Worm (Caenorhabditis elegans): Measurements from ENCODE around the gene hen-1.

ce11 chrX:7112589-7112988 lies 4.2 kb downstream of the hen-1 start, which contains the start of gene C36B7.1:
- TF ChIP-seq hmg-4 (GFP tag; optimal IDR thresholded peaks at IDR 0.05) (no peak), B0310.2 (tag; optimal IDR thresholded peaks at IDR 0.05) (no peak), tbx-37 (GFP tag; conservative IDR thresholded peaks at IDR 0.05) (no peak), ama-1 (optimal IDR thresholded peaks at IDR 0.05) (no peak), scrt-1 (GFP tag; IDR thresholded peaks at IDR 0.05) (no peak), flt-1 (GFP tag; IDR thresholded peaks at IDR 0.05) (no peak), aly-1 (tag; optimal IDR thresholded peaks at IDR 0.05) (no peak)
